Worm (Caenorhabditis elegans): ENCODE measurements around the gene str-12.

The str-12 gene

ce11 chrV:15652147-15652546, 41.5 kb downstream of the str-12 start:
- TF ChIP-seq fos-1 (tag; optimal IDR thresholded peaks at IDR 0.05) (no peak), nhr-237 (tag; optimal IDR thresholded peaks at IDR 0.05) (no peak), nhr-23 (tag; optimal IDR thresholded peaks at IDR 0.05) (no peak), jun-1 (tag; optimal IDR thresholded peaks at IDR 0.05) (no peak), ama-1 (optimal IDR thresholded peaks at IDR 0.05) (no peak), nhr-76 (tag; optimal IDR thresholded peaks at IDR 0.05) (no peak), pqm-1 (tag; optimal IDR thresholded peaks at IDR 0.05) (no peak)

DNA sequence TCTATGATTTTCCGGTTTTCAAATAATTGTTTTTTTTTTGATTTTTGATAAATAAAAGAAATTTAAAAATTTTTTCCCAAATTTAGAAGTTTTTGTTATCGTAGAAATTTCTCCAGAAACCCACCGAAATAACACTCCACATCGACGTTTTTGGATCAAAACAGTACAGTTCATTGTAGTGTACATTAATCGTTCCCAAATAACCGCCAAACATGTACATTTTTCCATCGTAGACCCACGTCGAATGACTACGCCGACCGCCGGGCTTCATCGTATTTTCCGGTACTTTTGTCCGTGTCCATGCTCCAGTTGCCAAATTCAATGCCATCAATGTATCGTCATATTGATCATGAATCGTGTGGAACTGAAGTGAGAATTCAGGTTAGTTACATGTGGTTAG, 43.4 kb downstream of the str-12 start, which contains the start of gene F53E4.2:
Gene F53E4.2 (plus strand): TSS at position 301 of the 400 bp plus-strand sequence.
- TF ChIP-seq aly-2 (tag; optimal IDR thresholded peaks at IDR 0.05) (no peak), ama-1 (optimal IDR thresholded peaks at IDR 0.05) (no peak), R02D3.7 (tag; optimal IDR thresholded peaks at IDR 0.05) (no peak), ceh-82 (tag; optimal IDR thresholded peaks at IDR 0.05) (no peak), eor-1 (tag; optimal IDR thresholded peaks at IDR 0.05) (no peak), fos-1 (tag; optimal IDR thresholded peaks at IDR 0.05) (no peak), zag-1 (tag; optimal IDR thresholded peaks at IDR 0.05) (no peak), lin-39 (tag; optimal IDR thresholded peaks at IDR 0.05) (no peak), nhr-43 (tag; optimal IDR thresholded peaks at IDR 0.05; ENCODE audit: poor library complexity, severe bottlenecking) (no peak), nhr-28 (tag; optimal IDR thresholded peaks at IDR 0.05) (no peak), lsy-12 (tag; optimal IDR thresholded peaks at IDR 0.05) (no peak), jun-1 (tag; optimal IDR thresholded peaks at IDR 0.05) (no peak), mml-1 (tag; optimal IDR thresholded peaks at IDR 0.05) (no peak), nhr-11 (tag; optimal IDR thresholded peaks at IDR 0.05) (no peak), skn-1 (tag; optimal IDR thresholded peaks at IDR 0.05) (no peak), nhr-12 (tag; optimal IDR thresholded peaks at IDR 0.05) (no peak), ztf-11 (tag; optimal IDR thresholded peaks at IDR 0.05) (no peak), nhr-237 (tag; optimal IDR thresholded peaks at IDR 0.05) (no peak), elt-2 (tag; optimal IDR thresholded peaks at IDR 0.05) (no peak), ceh-9 (tag; optimal IDR thresholded peaks at IDR 0.05) (no peak)

DNA sequence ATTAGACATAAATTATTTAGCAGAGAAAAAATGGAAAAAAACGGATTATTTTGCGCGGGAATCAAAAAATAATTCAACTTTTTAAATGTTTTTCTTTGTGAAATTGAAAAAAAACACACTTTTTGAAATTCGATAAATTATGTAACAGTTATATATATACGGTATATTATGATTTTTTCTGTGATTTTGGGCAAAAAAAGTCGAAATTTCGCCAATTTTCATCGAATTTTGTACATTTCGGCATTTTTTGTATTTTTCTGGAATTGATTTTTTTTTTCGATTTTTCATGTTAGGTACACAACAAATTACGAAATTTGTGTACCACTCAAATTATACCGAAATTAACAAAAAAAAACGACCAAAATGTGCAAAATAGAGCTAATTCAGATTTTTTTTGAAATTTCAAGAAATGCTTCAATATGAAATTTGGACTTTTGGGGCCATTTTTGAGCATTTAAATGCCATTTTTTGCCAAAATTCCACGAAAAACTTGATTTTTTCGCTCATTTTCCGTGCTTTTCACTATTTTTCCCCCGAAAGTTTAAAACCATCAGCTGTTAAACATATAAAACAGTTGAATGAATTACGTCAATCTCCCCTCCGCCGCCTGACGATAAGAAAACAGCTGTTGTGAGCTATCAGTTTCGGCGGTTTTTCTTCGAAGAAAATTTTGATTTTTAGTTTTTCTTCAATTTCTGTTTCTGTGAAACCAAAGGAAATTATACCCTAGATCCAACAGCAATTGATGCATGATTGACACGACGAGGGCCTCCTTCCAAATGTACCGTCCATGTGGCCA, 47.8 kb downstream of the str-12 start:
- peak; percentile 16 for TF ChIP-seq elt-2 (tag; optimal IDR thresholded peaks at IDR 0.05)
- TF ChIP-seq nhr-76 (tag; optimal IDR thresholded peaks at IDR 0.05), result no peak
- no peak for TF ChIP-seq lin-15B (tag; optimal IDR thresholded peaks at IDR 0.05)
- peak; percentile 1 for TF ChIP-seq egl-5 (tag; optimal IDR thresholded peaks at IDR 0.05)
- TF ChIP-seq mml-1 (tag; optimal IDR thresholded peaks at IDR 0.05), result no peak

DNA sequence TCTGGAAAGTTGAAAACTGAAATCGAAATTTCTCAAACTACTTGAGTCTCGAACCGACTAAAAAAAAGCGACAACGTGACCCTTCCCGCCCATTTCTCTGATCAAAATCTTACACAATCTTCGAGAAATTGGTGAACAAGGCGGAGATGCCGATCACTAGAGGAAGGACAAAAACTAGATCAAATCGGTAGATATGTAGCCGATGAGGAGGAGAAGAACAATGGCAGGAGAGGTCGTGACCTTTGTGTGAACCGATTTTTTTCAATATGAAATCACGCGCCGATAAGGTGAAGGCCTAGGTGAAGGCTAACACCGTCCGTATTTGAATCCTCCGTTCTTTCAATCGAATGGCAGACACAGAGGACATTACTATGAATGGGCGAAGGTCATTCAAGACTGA, 50.3 kb downstream of the str-12 start:
- TF ChIP-seq nhr-43 (tag; optimal IDR thresholded peaks at IDR 0.05; ENCODE audit: poor library complexity, severe bottlenecking) (no peak), nhr-25 (tag; optimal IDR thresholded peaks at IDR 0.05) (peak; percentile 99), mml-1 (tag; optimal IDR thresholded peaks at IDR 0.05) (no peak), lin-15B (tag; optimal IDR thresholded peaks at IDR 0.05) (no peak), pqm-1 (tag; optimal IDR thresholded peaks at IDR 0.05) (no peak), elt-1 (tag; optimal IDR thresholded peaks at IDR 0.05) (peak; percentile 98), nhr-23 (tag; optimal IDR thresholded peaks at IDR 0.05) (peak; percentile 79), lsy-12 (tag; optimal IDR thresholded peaks at IDR 0.05) (no peak)

DNA sequence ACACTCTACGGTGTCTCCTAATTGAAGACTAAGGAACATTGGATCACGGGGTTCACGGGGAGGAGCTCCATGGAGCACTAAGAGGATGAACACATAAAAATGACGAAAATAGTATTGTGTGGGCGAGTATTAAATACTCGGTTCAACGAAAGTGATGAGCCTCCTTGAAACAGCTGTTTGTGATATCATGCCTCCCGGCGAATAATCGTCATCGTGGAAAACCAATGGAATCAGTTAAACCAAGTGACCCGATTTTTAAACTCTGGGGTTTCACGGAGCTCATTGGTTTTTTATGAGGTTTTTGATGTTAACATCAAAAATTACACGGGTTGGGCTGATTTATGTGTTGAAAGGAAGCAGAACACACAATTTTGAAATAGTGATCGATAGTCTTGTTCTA, 50.9 kb downstream of the str-12 start:
- no peak for TF ChIP-seq zag-1 (tag; optimal IDR thresholded peaks at IDR 0.05)
- TF ChIP-seq fos-1 (tag; optimal IDR thresholded peaks at IDR 0.05), result no peak
- TF ChIP-seq hmg-11 (tag; optimal IDR thresholded peaks at IDR 0.05), result no peak
- no peak for TF ChIP-seq nhr-23 (tag; optimal IDR thresholded peaks at IDR 0.05)
- no peak for TF ChIP-seq elt-1 (tag; optimal IDR thresholded peaks at IDR 0.05)
